Worm (Caenorhabditis elegans) whole organism, midembryonic: ENCODE measurements around the gene F35C5.3.

ENCODE experiments used
- T22C8.4 ChIP-seq: fragments of 200-800 bp; sonication (Bioruptor generic); IDR thresholded peaks from 2 replicates; pipeline ENCODE4 v1.3.6; 2022; ENCODE audit warnings: missing genetic modification characterization, missing compliant biosample characterization
- cog-1 ChIP-seq: sonication (generic microtip); optimal IDR thresholded peaks from 2 replicates; lab custom pipeline; 2016; ENCODE audit warnings: missing genetic modification characterization, missing compliant biosample characterization
- flt-1 ChIP-seq: fragments of 200-800 bp; sonication (Bioruptor generic); IDR thresholded peaks from 2 replicates; pipeline ENCODE4 v1.3.6; 2022; ENCODE audit warnings: missing genetic modification characterization, missing compliant biosample characterization
- klf-2 ChIP-seq: fragments of 200-800 bp; sonication (Bioruptor generic); conservative IDR thresholded peaks from 2 replicates; pipeline ENCODE4 v1.3.6; 2022; ENCODE audit warnings: missing genetic modification reagents, missing genetic modification characterization, missing compliant biosample characterization
- med-1 ChIP-seq: sonication (generic microtip); optimal IDR thresholded peaks from 2 replicates; lab custom pipeline; 2017; ENCODE audit warnings: missing genetic modification characterization, mild to moderate bottlenecking, missing compliant biosample characterization, antibody characterized with exemption, missing genetic modification reagents; ENCODE audit not compliant: insufficient read depth
- ref-1 ChIP-seq: fragments of 200-800 bp; sonication (Bioruptor generic); conservative IDR thresholded peaks from 2 replicates; pipeline ENCODE4 v1.3.6; 2022; ENCODE audit warnings: missing genetic modification reagents, missing genetic modification characterization, missing compliant biosample characterization
- tab-1 ChIP-seq: fragments of 200-800 bp; sonication (Bioruptor generic); IDR thresholded peaks from 2 replicates; pipeline ENCODE4 v1.3.6; 2022; ENCODE audit warnings: missing genetic modification characterization, missing compliant biosample characterization
- ztf-23 ChIP-seq: fragments of 200-800 bp; sonication (Bioruptor generic); IDR thresholded peaks from 2 replicates; pipeline ENCODE4 v1.3.6; 2022; ENCODE audit warnings: missing genetic modification reagents, missing genetic modification characterization, missing compliant biosample characterization
- ztf-29 ChIP-seq: fragments of 200-800 bp; sonication (Bioruptor generic); IDR thresholded peaks from 2 replicates; pipeline ENCODE4 v1.3.6; 2022; ENCODE audit warnings: missing genetic modification reagents, missing genetic modification characterization, missing compliant biosample characterization

DNA sequence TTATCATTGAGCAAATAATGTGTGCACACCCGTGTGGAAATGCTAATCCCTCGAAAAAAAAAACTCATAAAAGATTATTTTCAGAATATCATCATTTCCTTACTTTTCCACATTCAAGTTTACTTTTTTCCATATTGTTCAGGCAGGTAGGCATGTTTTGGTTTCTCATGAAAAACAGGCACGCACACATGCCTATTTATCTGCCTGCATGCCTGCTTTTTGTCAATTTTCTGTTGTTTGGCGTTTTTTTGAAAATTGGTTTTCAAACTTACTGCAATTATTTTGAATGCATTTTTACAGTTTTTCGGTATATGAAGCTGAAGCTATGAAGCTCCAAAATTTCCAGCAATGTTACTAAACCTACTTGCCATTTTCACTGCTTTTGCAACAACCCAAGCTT is 9.4 kb downstream of the F35C5.3 start, which contains the start of gene clec-64:
- no peak for TF ChIP-seq ztf-23 (GFP tag; lab: Robert Waterston, UW)
- TF ChIP-seq flt-1 (GFP tag; lab: Robert Waterston, UW) = no peak
- no peak for TF ChIP-seq klf-2 (GFP tag; lab: Robert Waterston, UW)
- TF ChIP-seq ztf-29 = no peak
- TF ChIP-seq T22C8.4 (GFP tag; lab: Robert Waterston, UW) = no peak
- no peak for TF ChIP-seq cog-1 (tag; lab: Kevin White, UChicago)
- TF ChIP-seq med-1 (GFP tag; lab: Kevin White, UChicago) = no peak
- TF ChIP-seq tab-1 (GFP tag; lab: Robert Waterston, UW) = no peak
- no peak for TF ChIP-seq ref-1
